Fruit fly (Drosophila melanogaster) whole organism, wandering third instar larva: ENCODE measurements around the gene snRNP-U1-C.

Source experiments
- Abd-B ChIP-seq: fragments of >200 bp; optimal IDR thresholded peaks from 2 replicates; lab custom pipeline; 2017; ENCODE audit warnings: missing biosample characterization, missing genetic modification characterization
- CG32264 ChIP-seq: fragments of 200-800 bp; sonication (Bioruptor generic); optimal IDR thresholded peaks from 2 replicates; lab custom pipeline; 2016; ENCODE audit warnings: missing biosample characterization, missing genetic modification characterization
- CG9705 ChIP-seq: fragments of 200-800 bp; sonication (Bioruptor generic); optimal IDR thresholded peaks from 2 replicates; lab custom pipeline; 2018; ENCODE audit warnings: missing biosample characterization, mild to moderate bottlenecking, missing genetic modification characterization
- CrebA ChIP-seq: fragments of 200-800 bp; sonication (Bioruptor generic); optimal IDR thresholded peaks from 2 replicates; lab custom pipeline; 2016; ENCODE audit warnings: missing biosample characterization, mild to moderate bottlenecking, missing genetic modification characterization, borderline replicate concordance
- Dif ChIP-seq: fragments of 200-275, 200-300 bp; sonication (Bioruptor generic); optimal IDR thresholded peaks from 2 replicates; lab custom pipeline; 2018; ENCODE audit warnings: missing biosample characterization, missing genetic modification characterization; ENCODE audit not compliant: partially characterized antibody
- GATAd ChIP-seq: sonication (Bioruptor generic); optimal IDR thresholded peaks from 2 replicates; lab custom pipeline; 2016; ENCODE audit warnings: missing biosample characterization, missing genetic modification characterization
- HLH106 ChIP-seq: fragments of 200-800 bp; optimal IDR thresholded peaks from 3 replicates; lab custom pipeline; 2019; ENCODE audit warnings: missing biosample characterization, mild to moderate bottlenecking, missing genetic modification characterization, moderate library complexity
- Hnf4 ChIP-seq: fragments of 200-800 bp; sonication (Bioruptor generic); optimal IDR thresholded peaks from 2 replicates; lab custom pipeline; 2016; ENCODE audit warnings: missing biosample characterization, mild to moderate bottlenecking, missing genetic modification characterization
- Hr78 ChIP-seq: fragments of >200 bp; optimal IDR thresholded peaks from 2 replicates; lab custom pipeline; 2017; ENCODE audit warnings: missing biosample characterization, missing genetic modification characterization
- Hr83 ChIP-seq: fragments of 200-300 bp; sonication (Bioruptor generic); optimal IDR thresholded peaks from 2 replicates; lab custom pipeline; 2016; ENCODE audit warnings: missing biosample characterization, mild to moderate bottlenecking, missing genetic modification characterization, moderate library complexity; ENCODE audit not compliant: poor library complexity, severe bottlenecking
- Jra ChIP-seq: sonication (Bioruptor generic); optimal IDR thresholded peaks from 2 replicates; lab custom pipeline; 2016; ENCODE audit warnings: missing biosample characterization, missing genetic modification characterization
- Mio ChIP-seq: sonication (Bioruptor generic); optimal IDR thresholded peaks from 2 replicates; lab custom pipeline; 2016; ENCODE audit warnings: missing biosample characterization, missing genetic modification characterization
- Myc ChIP-seq: fragments of >200 bp; optimal IDR thresholded peaks from 2 replicates; lab custom pipeline; 2017
- N ChIP-seq: fragments of >200 bp; optimal IDR thresholded peaks from 2 replicates; lab custom pipeline; 2018; ENCODE audit warnings: missing biosample characterization, missing external identifiers, missing genetic modification characterization
- OdsH ChIP-seq: fragments of 200-800 bp; sonication (Bioruptor generic); optimal IDR thresholded peaks from 2 replicates; lab custom pipeline; 2016; ENCODE audit warnings: missing biosample characterization, mild to moderate bottlenecking, missing genetic modification characterization
- Rel ChIP-seq, 2 experiments: fragments of 200-800 bp; sonication (Bioruptor generic) in 1 of 2; optimal IDR thresholded peaks; 2 replicates in 1 of 2; 3 replicates in 1 of 2; lab custom pipeline; 2016 to 2019; ENCODE audit warnings: mild to moderate bottlenecking in 2 of 2, missing biosample characterization in 2 of 2, missing genetic modification characterization in 2 of 2, moderate library complexity in 1 of 2
- Sp1 ChIP-seq: fragments of 200-800 bp; sonication (Bioruptor generic); optimal IDR thresholded peaks from 3 replicates; lab custom pipeline; 2019; ENCODE audit warnings: missing biosample characterization, mild to moderate bottlenecking, missing genetic modification characterization, moderate library complexity
- br ChIP-seq: fragments of 200-800 bp; sonication (Bioruptor generic); optimal IDR thresholded peaks from 2 replicates; lab custom pipeline; 2016; ENCODE audit warnings: missing biosample characterization, missing genetic modification characterization
- brk ChIP-seq: fragments of 200-800 bp; sonication (Bioruptor generic); optimal IDR thresholded peaks from 2 replicates; lab custom pipeline; 2016; ENCODE audit warnings: missing biosample characterization, mild to moderate bottlenecking, missing genetic modification characterization
- dl ChIP-seq, 2 experiments: fragments of 175-275, 200-275 bp in 1 of 2; fragments of 200-275 bp in 1 of 2; sonication (Bioruptor generic); optimal IDR thresholded peaks; lab custom pipeline; 2018; ENCODE audit warnings: mild to moderate bottlenecking in 2 of 2, missing biosample characterization in 2 of 2, missing genetic modification characterization in 2 of 2, moderate library complexity in 2 of 2; ENCODE audit not compliant: partially characterized antibody in 2 of 2, insufficient read depth in 1 of 2
- dmrt93B ChIP-seq: fragments of 200-800 bp; sonication (Bioruptor generic); optimal IDR thresholded peaks from 2 replicates; lab custom pipeline; 2018; ENCODE audit warnings: missing biosample characterization, mild to moderate bottlenecking, missing genetic modification characterization
- dsf ChIP-seq: sonication (Bioruptor generic); optimal IDR thresholded peaks from 2 replicates; lab custom pipeline; 2016; ENCODE audit warnings: missing biosample characterization, missing genetic modification characterization, borderline replicate concordance
- ey ChIP-seq: fragments of 200-800 bp; sonication (Bioruptor generic); optimal IDR thresholded peaks from 2 replicates; lab custom pipeline; 2016; ENCODE audit warnings: missing biosample characterization, missing genetic modification characterization
- foxo ChIP-seq, 2 experiments: fragments of 200-800 bp; sonication (Bioruptor generic); optimal IDR thresholded peaks; 2 replicates in 1 of 2; 3 replicates in 1 of 2; lab custom pipeline; 2016 to 2017; ENCODE audit warnings: missing biosample characterization in 2 of 2, missing genetic modification characterization in 2 of 2
- fru ChIP-seq: fragments of 200-800 bp; sonication (Bioruptor generic); optimal IDR thresholded peaks from 3 replicates; lab custom pipeline; 2016; ENCODE audit warnings: missing biosample characterization, mild to moderate bottlenecking, missing genetic modification characterization
- h ChIP-seq: fragments of 200-800 bp; sonication (Bioruptor generic); optimal IDR thresholded peaks from 3 replicates; lab custom pipeline; 2016; ENCODE audit warnings: missing biosample characterization, mild to moderate bottlenecking, missing genetic modification characterization
- jim ChIP-seq: fragments of 175-275, 200-325 bp; sonication (Bioruptor generic); optimal IDR thresholded peaks from 2 replicates; lab custom pipeline; 2016; ENCODE audit warnings: missing biosample characterization, mild to moderate bottlenecking, missing genetic modification characterization
- lola ChIP-seq: fragments of >200 bp; optimal IDR thresholded peaks from 2 replicates; lab custom pipeline; 2017; ENCODE audit warnings: missing biosample characterization, missing genetic modification characterization
- pan ChIP-seq: fragments of >200 bp; optimal IDR thresholded peaks from 2 replicates; lab custom pipeline; 2017
- psq ChIP-seq: fragments of 200-800 bp; sonication (Bioruptor generic); optimal IDR thresholded peaks from 3 replicates; lab custom pipeline; 2017; ENCODE audit warnings: missing biosample characterization, mild to moderate bottlenecking, missing genetic modification characterization, moderate library complexity
- rgr ChIP-seq: fragments of 200-800 bp; sonication (Bioruptor generic); optimal IDR thresholded peaks from 3 replicates; lab custom pipeline; 2016; ENCODE audit warnings: missing biosample characterization, mild to moderate bottlenecking, missing genetic modification characterization
- sage ChIP-seq: fragments of 200-800 bp; sonication (Bioruptor generic); optimal IDR thresholded peaks from 2 replicates; lab custom pipeline; 2016; ENCODE audit warnings: missing biosample characterization, mild to moderate bottlenecking, missing genetic modification characterization
- sv ChIP-seq: fragments of 200-800 bp; sonication (Bioruptor generic); optimal IDR thresholded peaks from 3 replicates; lab custom pipeline; 2016; ENCODE audit warnings: missing biosample characterization, missing genetic modification characterization
- tai ChIP-seq: sonication (Bioruptor generic); optimal IDR thresholded peaks from 2 replicates; lab custom pipeline; 2016; ENCODE audit warnings: missing biosample characterization, missing genetic modification characterization
- usp ChIP-seq: fragments of >200 bp; optimal IDR thresholded peaks from 2 replicates; lab custom pipeline; 2017; ENCODE audit warnings: missing biosample characterization, missing genetic modification characterization
- woc ChIP-seq: sonication (Bioruptor generic); optimal IDR thresholded peaks from 2 replicates; lab custom pipeline; 2016; ENCODE audit warnings: missing biosample characterization, mild to moderate bottlenecking, missing genetic modification characterization

Gene snRNP-U1-C

DNA sequence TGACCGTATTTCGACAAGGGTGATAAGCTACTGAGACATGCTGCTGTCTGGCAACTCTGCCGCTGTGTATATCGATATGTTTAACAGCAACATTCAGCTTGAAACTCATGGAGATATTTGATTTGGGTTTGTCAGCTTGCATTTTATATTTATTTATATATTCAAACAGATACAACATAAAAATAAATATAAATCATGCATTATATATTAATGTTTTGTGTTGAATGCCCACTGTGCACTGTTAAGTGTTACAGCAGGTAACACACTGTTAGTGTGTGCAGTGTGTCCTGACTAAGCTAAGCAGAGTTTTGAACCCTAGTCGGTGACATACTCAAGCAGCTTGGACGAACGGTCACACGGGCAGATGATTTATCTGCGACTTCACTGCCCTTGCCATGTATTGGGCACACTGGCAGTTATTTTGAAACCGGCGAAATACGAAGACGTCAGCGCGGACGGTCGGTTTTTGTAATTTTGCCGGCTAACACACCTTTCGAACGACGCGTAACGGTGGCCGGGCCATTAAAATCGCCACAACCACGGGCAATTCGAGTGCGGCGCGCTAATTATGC lies at the start of gene snRNP-U1-C, which contains the start of gene gukh:
Gene snRNP-U1-C (minus strand): TSS at position 37 of the 572 bp plus-strand sequence.
Gene gukh (plus strand): TSS at position 412 of the 572 bp plus-strand sequence.
- TF ChIP-seq h (GFP tag; lab: Kevin White, UChicago) = peak; percentile 70
- TF ChIP-seq psq (GFP tag; lab: Kevin White, UChicago) = peak; percentile 70
- peak; percentile 65 for TF ChIP-seq sage (GFP tag; lab: Kevin White, UChicago)
- peak; percentile 44 for TF ChIP-seq br
- peak; percentile 69 for TF ChIP-seq Sp1 (GFP tag; lab: Kevin White, UChicago)
- peak; percentile 54 for TF ChIP-seq fru (GFP tag; lab: Kevin White, UChicago)
- peak; percentile 62 for TF ChIP-seq Hr83 (GFP tag; lab: Kevin White, UChicago)
- TF ChIP-seq Abd-B (GFP tag; lab: Kevin White, UChicago) = no peak
- TF ChIP-seq ey (GFP tag; lab: Kevin White, UChicago) = peak; percentile 58
- TF ChIP-seq dmrt93B (GFP tag; lab: Kevin White, UChicago) = no peak
- TF ChIP-seq Rel (GFP tag; optimal IDR thresholded peaks at IDR 0.05; lab: Kevin White, UChicago) = no peak
- peak; percentile 69 for TF ChIP-seq Rel (tag; optimal IDR thresholded peaks at IDR 0.05; lab: Kevin White, UChicago)
- TF ChIP-seq brk = peak; percentile 91
- peak in 1 of 2 experiments; percentile 72 for TF ChIP-seq foxo (GFP tag; optimal IDR thresholded peaks at IDR 0.05; lab: Kevin White, UChicago)
- peak; percentile 83 for TF ChIP-seq HLH106 (tag; lab: Kevin White, UChicago)
- TF ChIP-seq pan = no peak
- peak; percentile 72 for TF ChIP-seq Hnf4 (GFP tag; lab: Kevin White, UChicago)
- TF ChIP-seq dsf = peak; percentile 36
- TF ChIP-seq CG32264 = no peak
- TF ChIP-seq Jra = peak; percentile 36
- peak; percentile 77 for TF ChIP-seq OdsH (GFP tag; lab: Kevin White, UChicago)
- TF ChIP-seq sv (GFP tag; lab: Kevin White, UChicago) = peak; percentile 82
- TF ChIP-seq woc = no peak
- peak; percentile 84 for TF ChIP-seq rgr (GFP tag; lab: Kevin White, UChicago)
- TF ChIP-seq CG9705 (GFP tag; lab: Kevin White, UChicago) = peak; percentile 62
- no peak for TF ChIP-seq Mio

dm6 chr3R:19033238-19033637 lies 49.8 kb upstream of the snRNP-U1-C start, which contains the start of gene CG6026:
TSS of gene CG6026 (plus strand) at chr3R:19033538.
- TF ChIP-seq lola (GFP tag; lab: Kevin White, UChicago) (no peak), dsf (no peak)

DNA sequence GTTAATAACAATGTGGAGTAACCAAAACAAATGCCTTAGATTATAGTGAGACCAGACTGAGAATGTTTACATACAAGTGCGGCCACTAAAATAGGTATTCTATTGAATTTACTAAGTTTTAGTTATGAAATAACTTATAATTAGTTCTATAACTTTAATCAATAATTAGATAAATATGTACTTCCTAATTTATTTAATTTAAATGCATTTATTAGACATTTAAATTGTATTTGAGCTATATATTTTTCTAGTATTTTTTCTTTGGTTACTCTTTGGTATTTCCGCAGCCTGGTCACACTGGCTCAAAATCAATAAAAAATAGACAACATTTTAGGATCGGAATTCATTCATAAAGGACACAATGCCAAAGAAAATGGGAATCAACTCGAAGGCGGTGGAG lies 47.8 kb upstream of the snRNP-U1-C start, which contains the start of the genes Prp18 and CG6013:
Gene Prp18 (minus strand): TSS at position 62 of the 400 bp plus-strand sequence.
Gene CG6013 (plus strand): TSS at position 294 of the 400 bp plus-strand sequence.
- TF ChIP-seq foxo (GFP tag; optimal IDR thresholded peaks at IDR 0.05; lab: Kevin White, UChicago) (peak in 1 of 2 experiments; percentile 54), rgr (GFP tag; lab: Kevin White, UChicago) (peak; percentile 33), Rel (GFP tag; optimal IDR thresholded peaks at IDR 0.05; lab: Kevin White, UChicago) (no peak), Rel (tag; optimal IDR thresholded peaks at IDR 0.05; lab: Kevin White, UChicago) (peak; percentile 19), sage (GFP tag; lab: Kevin White, UChicago) (no peak), dmrt93B (GFP tag; lab: Kevin White, UChicago) (peak; percentile 45), OdsH (GFP tag; lab: Kevin White, UChicago) (peak; percentile 29), Sp1 (GFP tag; lab: Kevin White, UChicago) (peak; percentile 68), psq (GFP tag; lab: Kevin White, UChicago) (peak; percentile 42), HLH106 (tag; lab: Kevin White, UChicago) (peak; percentile 75), Myc (lab: Kevin White, UChicago) (no peak), sv (GFP tag; lab: Kevin White, UChicago) (no peak)

- TF ChIP-seq Rel (GFP tag; optimal IDR thresholded peaks at IDR 0.05; lab: Kevin White, UChicago) = no peak
- peak; percentile 39 for TF ChIP-seq Rel (tag; optimal IDR thresholded peaks at IDR 0.05; lab: Kevin White, UChicago)
- no peak for TF ChIP-seq N (GFP tag; lab: Kevin White, UChicago)
- TF ChIP-seq dmrt93B (GFP tag; lab: Kevin White, UChicago) = peak; percentile 42
- peak; percentile 25 for TF ChIP-seq Mio
- TF ChIP-seq dl (GFP tag; optimal IDR thresholded peaks at IDR 0.05; lab: Kevin White, UChicago; ENCODE audit: insufficient read depth in 1 of 2, partially characterized antibody in 2 of 2) = no peak
- TF ChIP-seq fru (GFP tag; lab: Kevin White, UChicago) = peak; percentile 73
- TF ChIP-seq CG32264 = no peak
- no peak for TF ChIP-seq Myc (lab: Kevin White, UChicago)
- peak; percentile 80 for TF ChIP-seq br
- peak; percentile 91 for TF ChIP-seq rgr (GFP tag; lab: Kevin White, UChicago)
- TF ChIP-seq sage (GFP tag; lab: Kevin White, UChicago) = no peak
- TF ChIP-seq OdsH (GFP tag; lab: Kevin White, UChicago) = peak; percentile 83
- TF ChIP-seq foxo (GFP tag; optimal IDR thresholded peaks at IDR 0.05; lab: Kevin White, UChicago) = peak in 1 of 2 experiments; percentile 94
- peak; percentile 60 for TF ChIP-seq HLH106 (tag; lab: Kevin White, UChicago)
- no peak for TF ChIP-seq CrebA (GFP tag; lab: Kevin White, UChicago)
- no peak for TF ChIP-seq usp (GFP tag; lab: Kevin White, UChicago)
- no peak for TF ChIP-seq tai (GFP tag; lab: Kevin White, UChicago)
- TF ChIP-seq GATAd (GFP tag; lab: Kevin White, UChicago) = no peak
- TF ChIP-seq pan = no peak
- TF ChIP-seq Sp1 (GFP tag; lab: Kevin White, UChicago) = peak; percentile 55
- TF ChIP-seq ey (GFP tag; lab: Kevin White, UChicago) = peak; percentile 86
- no peak for TF ChIP-seq Hr78 (GFP tag; lab: Kevin White, UChicago)
- TF ChIP-seq Dif (GFP tag; lab: Kevin White, UChicago) = no peak
- TF ChIP-seq Jra = no peak
- TF ChIP-seq woc = no peak
- no peak for TF ChIP-seq Abd-B (GFP tag; lab: Kevin White, UChicago)
- TF ChIP-seq dsf = no peak
- TF ChIP-seq jim (GFP tag; lab: Kevin White, UChicago) = no peak
- TF ChIP-seq Hr83 (GFP tag; lab: Kevin White, UChicago) = peak; percentile 96
- TF ChIP-seq Hnf4 (GFP tag; lab: Kevin White, UChicago) = no peak
- TF ChIP-seq brk = no peak
Observed at dm6 chr3R:19028758-19029157, 45.3 kb upstream of the snRNP-U1-C start, which contains the start of the genes GatA and P5cr. TSS of gene GatA (minus strand) at chr3R:19028857. TSS of gene P5cr (plus strand) at chr3R:19028931.
